Worm (Caenorhabditis elegans) whole organism, L4/young adult: Measurements from ENCODE around the gene AC3.5.

Experiments
- W03F9.2 ChIP-seq: fragments of 150-350 bp; optimal IDR thresholded peaks from 2 replicates; lab custom pipeline; 2014; ENCODE audit warnings: missing biosample characterization, missing genetic modification characterization
- dao-5 ChIP-seq: sonication (generic microtip); optimal IDR thresholded peaks from 2 replicates; lab custom pipeline; 2016; ENCODE audit warnings: missing genotype, missing genetic modification characterization, moderate library complexity, missing compliant biosample characterization
- him-1 ChIP-seq: sonication (generic microtip); optimal IDR thresholded peaks from 2 replicates; lab custom pipeline; 2016; ENCODE audit warnings: missing genotype, missing genetic modification reagents, missing genetic modification characterization, missing compliant biosample characterization

AC3.5 gene

ce11 chrV:10410030-10410713 is 21.8 kb downstream of the AC3.5 start, which contains the start of gene F15H10.12:
TSS of gene F15H10.12 (minus strand) at chrV:10410080.
- TF ChIP-seq dao-5 (tag; lab: Kevin White, UChicago): no peak
- no peak for TF ChIP-seq W03F9.2 (tag; lab: Kevin White, UChicago)
- no peak for TF ChIP-seq him-1 (tag; lab: Kevin White, UChicago)

- TF ChIP-seq dao-5 (tag; lab: Kevin White, UChicago): no peak
- TF ChIP-seq him-1 (tag; lab: Kevin White, UChicago): no peak
- TF ChIP-seq W03F9.2 (tag; lab: Kevin White, UChicago): no peak
Observed at ce11 chrV:10414610-10415009, 26.3 kb downstream of the AC3.5 start, which contains the start of gene F15H10.9. TSS of gene F15H10.9 (minus strand) at chrV:10414710.

DNA sequence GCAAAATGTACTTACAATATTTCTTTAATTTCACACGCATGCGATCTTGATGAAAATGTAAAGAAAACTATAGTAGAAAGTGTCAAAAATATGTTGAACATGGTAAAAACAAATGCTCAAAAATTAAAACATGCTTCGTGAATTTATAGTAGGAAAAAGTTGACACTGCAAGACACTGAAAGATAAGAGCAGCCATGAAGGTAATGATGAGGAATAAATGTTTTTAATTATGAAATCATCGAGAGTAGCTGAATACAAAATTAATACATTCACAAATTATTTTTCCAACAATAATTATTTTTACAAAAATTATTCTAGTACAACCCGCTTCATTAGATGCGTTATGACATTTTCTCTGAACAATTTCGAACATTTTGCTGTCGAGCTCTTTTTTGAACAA is 28.6 kb downstream of the AC3.5 start, which contains the start of gene F15H10.10:
TSS of gene F15H10.10 (minus strand) at position 101 of the 400 bp plus-strand sequence.
- TF ChIP-seq him-1 (tag; lab: Kevin White, UChicago) (no peak), W03F9.2 (tag; lab: Kevin White, UChicago) (no peak), dao-5 (tag; lab: Kevin White, UChicago) (no peak)

DNA sequence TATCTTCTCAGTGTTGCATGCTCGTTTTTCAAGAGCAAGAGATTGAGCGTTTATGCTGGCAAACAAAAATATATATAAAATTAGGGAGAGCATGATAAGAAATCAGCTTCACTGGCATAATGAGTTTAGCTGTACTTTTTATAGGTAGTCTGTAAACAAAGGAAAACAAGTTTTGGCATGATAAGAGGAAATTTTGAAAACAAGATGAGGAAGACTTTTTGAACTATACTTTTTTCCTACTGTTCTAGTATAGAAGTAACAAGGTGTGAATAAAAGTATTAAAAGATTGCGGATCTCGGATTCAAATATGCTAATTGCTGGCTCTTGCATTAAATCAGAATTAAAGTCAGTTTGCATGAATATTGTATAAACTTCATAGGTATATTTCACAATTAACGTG is 30.6 kb downstream of the AC3.5 start, which contains the start of gene F15H10.5:
TSS of gene F15H10.5 (minus strand) at position 101 of the 400 bp plus-strand sequence.
- TF ChIP-seq dao-5 (tag; lab: Kevin White, UChicago) (no peak), him-1 (tag; lab: Kevin White, UChicago) (no peak), W03F9.2 (tag; lab: Kevin White, UChicago) (no peak)

ce11 chrV:10421802-10422201 is 33.5 kb downstream of the AC3.5 start, which contains the start of gene col-13:
TSS of gene col-13 (minus strand) at chrV:10421902.
- no peak for TF ChIP-seq dao-5 (tag; lab: Kevin White, UChicago)
- TF ChIP-seq him-1 (tag; lab: Kevin White, UChicago): no peak
- no peak for TF ChIP-seq W03F9.2 (tag; lab: Kevin White, UChicago)

DNA sequence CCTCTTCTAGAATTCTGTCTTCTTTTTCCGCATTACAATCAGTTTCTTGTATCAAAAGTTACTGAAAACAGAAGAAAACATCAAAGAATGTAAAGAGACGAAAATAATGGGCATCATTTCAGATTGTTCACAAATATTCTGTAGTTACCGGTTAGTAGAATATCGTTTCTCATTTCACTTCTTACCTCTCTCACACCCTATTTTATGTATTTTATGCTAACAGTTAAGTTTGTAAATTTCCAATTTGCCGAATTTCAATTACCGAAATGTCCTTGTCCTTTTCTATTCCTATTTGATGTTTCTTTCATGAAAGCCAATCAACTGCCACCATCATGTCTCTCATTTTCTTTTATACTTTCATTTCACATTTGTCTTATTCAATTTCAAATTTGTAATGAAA is 35.2 kb downstream of the AC3.5 start:
- TF ChIP-seq W03F9.2 (tag; lab: Kevin White, UChicago) (no peak), dao-5 (tag; lab: Kevin White, UChicago) (no peak), him-1 (tag; lab: Kevin White, UChicago) (no peak)

DNA sequence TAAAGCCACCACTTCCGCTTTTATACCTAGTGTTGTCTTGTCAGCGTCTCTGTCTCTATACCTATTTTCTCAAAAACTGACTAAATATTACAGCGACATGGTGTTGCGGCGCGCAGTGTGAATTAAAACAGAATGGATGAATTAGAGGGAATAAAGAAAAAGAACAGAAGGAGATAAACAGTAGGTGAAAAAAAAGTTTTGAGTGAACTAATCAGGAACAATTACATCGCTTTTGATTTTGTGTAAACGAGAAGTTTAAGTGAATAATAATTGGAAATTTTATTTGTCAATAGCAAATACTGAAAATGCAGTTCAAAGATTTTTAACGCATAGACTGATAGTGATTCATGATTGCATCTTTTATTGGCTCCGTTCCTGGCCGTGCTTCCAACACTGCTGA is 36.8 kb downstream of the AC3.5 start, which contains the start of gene col-12:
TSS of gene col-12 (minus strand) at position 101 of the 400 bp plus-strand sequence.
- TF ChIP-seq him-1 (tag; lab: Kevin White, UChicago): no peak
- no peak for TF ChIP-seq dao-5 (tag; lab: Kevin White, UChicago)
- TF ChIP-seq W03F9.2 (tag; lab: Kevin White, UChicago): no peak

DNA sequence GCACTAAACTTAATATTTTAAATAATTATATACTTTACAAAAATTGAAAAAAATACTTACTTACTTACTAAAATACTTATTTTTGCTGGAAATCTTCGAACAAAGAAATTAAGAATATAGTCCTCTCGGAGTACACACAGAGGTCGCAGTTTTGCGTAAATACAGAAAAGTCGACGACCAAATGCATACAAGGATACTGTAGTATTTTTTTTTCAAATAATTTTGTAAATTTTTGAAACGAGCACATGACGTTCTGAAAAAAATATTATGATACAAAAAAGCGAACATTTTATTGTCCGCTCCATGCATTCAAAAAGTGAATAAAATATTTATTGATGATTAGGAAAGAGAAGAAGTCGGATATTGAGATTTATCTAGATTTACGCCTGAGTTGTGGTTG is 37.9 kb downstream of the AC3.5 start, which contains the start of gene apc-10:
TSS of gene apc-10 (minus strand) at position 101 of the 400 bp plus-strand sequence.
- TF ChIP-seq him-1 (tag; lab: Kevin White, UChicago) (no peak), W03F9.2 (tag; lab: Kevin White, UChicago) (peak; percentile 23)

DNA sequence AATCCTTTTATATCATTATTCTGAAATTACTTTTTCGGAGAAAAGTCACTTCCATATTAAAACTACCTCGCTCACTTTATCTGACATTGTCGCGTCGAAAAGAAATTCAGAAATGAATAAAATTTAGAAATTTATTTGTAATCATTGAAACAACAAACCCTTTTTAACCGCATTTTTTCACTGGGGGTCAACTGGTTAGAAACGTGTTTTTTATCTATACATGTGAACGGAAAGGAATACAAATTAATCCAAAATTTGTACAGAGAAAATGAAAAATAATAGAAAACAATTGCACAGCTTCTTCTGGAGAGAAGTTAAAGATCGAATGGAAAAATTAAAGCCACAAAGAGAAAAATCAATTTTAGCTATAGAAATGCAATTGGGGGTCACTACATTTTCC is 40.3 kb downstream of the AC3.5 start, which contains the start of gene tag-314:
TSS of gene tag-314 (minus strand) at position 101 of the 400 bp plus-strand sequence.
- TF ChIP-seq him-1 (tag; lab: Kevin White, UChicago) (no peak), W03F9.2 (tag; lab: Kevin White, UChicago) (no peak), dao-5 (tag; lab: Kevin White, UChicago) (no peak)

DNA sequence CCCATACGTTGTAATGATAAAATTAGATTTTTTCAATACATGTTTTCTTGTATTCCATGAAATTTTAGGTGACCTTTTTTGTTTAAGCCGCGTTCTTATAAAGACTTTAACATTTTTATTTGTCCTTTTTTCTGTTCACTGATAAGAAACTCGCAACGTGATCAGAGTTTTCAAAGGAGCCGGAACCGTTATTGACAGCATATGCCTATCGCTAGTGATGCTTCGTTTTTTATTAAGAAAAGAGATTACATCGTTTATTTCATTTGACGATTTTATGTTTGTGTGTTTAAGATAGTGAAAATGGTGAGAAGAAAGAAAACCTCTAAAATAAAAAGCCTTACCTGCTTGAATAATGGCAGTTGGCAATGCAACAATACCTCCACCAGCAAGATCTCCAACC is 44.3 kb downstream of the AC3.5 start:
- TF ChIP-seq him-1 (tag; lab: Kevin White, UChicago) (no peak), dao-5 (tag; lab: Kevin White, UChicago) (no peak), W03F9.2 (tag; lab: Kevin White, UChicago) (no peak)

DNA sequence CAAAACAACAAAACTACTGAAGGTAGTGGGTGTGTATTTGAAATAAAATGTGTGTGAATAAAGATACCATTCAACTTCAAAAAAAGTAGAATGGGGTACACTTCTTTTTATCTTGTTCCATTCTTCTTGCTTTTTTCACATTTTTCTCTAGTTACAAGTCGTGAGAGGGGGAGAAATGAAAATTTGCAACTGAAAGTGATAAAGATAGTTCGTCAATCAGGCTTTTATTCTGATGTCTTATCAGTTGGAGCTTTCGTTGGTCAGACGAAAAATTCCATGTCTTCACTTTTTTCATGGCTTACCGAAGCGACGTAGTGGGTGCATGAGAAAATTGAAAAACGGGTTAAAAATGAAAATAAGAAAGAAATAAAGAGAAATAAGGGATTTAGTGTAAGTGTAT is 45.4 kb downstream of the AC3.5 start, which contains the start of gene Y32F6A.4:
TSS of gene Y32F6A.4 (minus strand) at position 347 of the 400 bp plus-strand sequence.
- TF ChIP-seq him-1 (tag; lab: Kevin White, UChicago) (no peak), dao-5 (tag; lab: Kevin White, UChicago) (no peak), W03F9.2 (tag; lab: Kevin White, UChicago) (no peak)

ce11 chrV:10435198-10435597 is 46.9 kb downstream of the AC3.5 start:
- TF ChIP-seq W03F9.2 (tag; lab: Kevin White, UChicago) (no peak), dao-5 (tag; lab: Kevin White, UChicago) (no peak), him-1 (tag; lab: Kevin White, UChicago) (no peak)

DNA sequence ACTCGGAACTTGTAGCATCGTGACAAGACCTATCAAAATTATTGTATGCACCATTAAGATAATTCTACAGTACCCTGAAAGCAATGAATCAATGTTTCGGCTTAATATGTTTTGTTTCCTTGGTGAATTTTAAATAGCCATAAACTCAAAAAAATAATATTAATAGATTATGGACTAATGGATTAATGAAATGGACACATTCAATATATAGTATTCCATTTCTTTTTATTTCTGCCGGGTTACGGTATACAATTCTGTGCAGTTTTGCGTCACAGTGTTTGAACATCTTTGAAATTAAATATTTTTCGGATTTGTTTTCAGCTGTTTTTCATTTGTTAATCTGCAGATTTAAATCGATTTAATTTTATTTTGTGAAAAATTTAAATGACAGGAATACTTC is 48.3 kb downstream of the AC3.5 start, which contains the start of gene set-22:
TSS of gene set-22 (plus strand) at position 301 of the 400 bp plus-strand sequence.
- TF ChIP-seq W03F9.2 (tag; lab: Kevin White, UChicago): no peak
- no peak for TF ChIP-seq dao-5 (tag; lab: Kevin White, UChicago)
- TF ChIP-seq him-1 (tag; lab: Kevin White, UChicago): no peak
